Fruit fly (Drosophila melanogaster) whole organism, wandering third instar larva: ENCODE results near the gene MAPk-Ak2.

Experiments used
- Abd-B ChIP-seq: fragments of >200 bp; optimal IDR thresholded peaks from 2 replicates; lab custom pipeline; 2017; ENCODE audit warnings: missing biosample characterization, missing genetic modification characterization
- CG32264 ChIP-seq: fragments of 200-800 bp; sonication (Bioruptor generic); optimal IDR thresholded peaks from 2 replicates; lab custom pipeline; 2016; ENCODE audit warnings: missing biosample characterization, missing genetic modification characterization
- CG9705 ChIP-seq: fragments of 200-800 bp; sonication (Bioruptor generic); optimal IDR thresholded peaks from 2 replicates; lab custom pipeline; 2018; ENCODE audit warnings: missing biosample characterization, mild to moderate bottlenecking, missing genetic modification characterization
- CrebA ChIP-seq: fragments of 200-800 bp; sonication (Bioruptor generic); optimal IDR thresholded peaks from 2 replicates; lab custom pipeline; 2016; ENCODE audit warnings: missing biosample characterization, mild to moderate bottlenecking, missing genetic modification characterization, borderline replicate concordance
- Dfd ChIP-seq: fragments of >200 bp; optimal IDR thresholded peaks from 2 replicates; lab custom pipeline; 2017; ENCODE audit warnings: missing biosample characterization, missing genetic modification characterization
- Dif ChIP-seq: fragments of 200-275, 200-300 bp; sonication (Bioruptor generic); optimal IDR thresholded peaks from 2 replicates; lab custom pipeline; 2018; ENCODE audit warnings: missing biosample characterization, missing genetic modification characterization; ENCODE audit not compliant: partially characterized antibody
- GATAd ChIP-seq: sonication (Bioruptor generic); optimal IDR thresholded peaks from 2 replicates; lab custom pipeline; 2016; ENCODE audit warnings: missing biosample characterization, missing genetic modification characterization
- HLH106 ChIP-seq: fragments of 200-800 bp; optimal IDR thresholded peaks from 3 replicates; lab custom pipeline; 2019; ENCODE audit warnings: missing biosample characterization, mild to moderate bottlenecking, missing genetic modification characterization, moderate library complexity
- Hnf4 ChIP-seq: fragments of 200-800 bp; sonication (Bioruptor generic); optimal IDR thresholded peaks from 2 replicates; lab custom pipeline; 2016; ENCODE audit warnings: missing biosample characterization, mild to moderate bottlenecking, missing genetic modification characterization
- Hr78 ChIP-seq: fragments of >200 bp; optimal IDR thresholded peaks from 2 replicates; lab custom pipeline; 2017; ENCODE audit warnings: missing biosample characterization, missing genetic modification characterization
- Hr83 ChIP-seq: fragments of 200-300 bp; sonication (Bioruptor generic); optimal IDR thresholded peaks from 2 replicates; lab custom pipeline; 2016; ENCODE audit warnings: missing biosample characterization, mild to moderate bottlenecking, missing genetic modification characterization, moderate library complexity; ENCODE audit not compliant: poor library complexity, severe bottlenecking
- Jra ChIP-seq: sonication (Bioruptor generic); optimal IDR thresholded peaks from 2 replicates; lab custom pipeline; 2016; ENCODE audit warnings: missing biosample characterization, missing genetic modification characterization
- Mio ChIP-seq: sonication (Bioruptor generic); optimal IDR thresholded peaks from 2 replicates; lab custom pipeline; 2016; ENCODE audit warnings: missing biosample characterization, missing genetic modification characterization
- Myc ChIP-seq: fragments of >200 bp; optimal IDR thresholded peaks from 2 replicates; lab custom pipeline; 2017
- N ChIP-seq: fragments of >200 bp; optimal IDR thresholded peaks from 2 replicates; lab custom pipeline; 2018; ENCODE audit warnings: missing biosample characterization, missing external identifiers, missing genetic modification characterization
- OdsH ChIP-seq: fragments of 200-800 bp; sonication (Bioruptor generic); optimal IDR thresholded peaks from 2 replicates; lab custom pipeline; 2016; ENCODE audit warnings: missing biosample characterization, mild to moderate bottlenecking, missing genetic modification characterization
- Rel ChIP-seq, 2 experiments: fragments of 200-800 bp; sonication (Bioruptor generic) in 1 of 2; optimal IDR thresholded peaks; 2 replicates in 1 of 2; 3 replicates in 1 of 2; lab custom pipeline; 2016 to 2019; ENCODE audit warnings: mild to moderate bottlenecking in 2 of 2, missing biosample characterization in 2 of 2, missing genetic modification characterization in 2 of 2, moderate library complexity in 1 of 2
- Sp1 ChIP-seq: fragments of 200-800 bp; sonication (Bioruptor generic); optimal IDR thresholded peaks from 3 replicates; lab custom pipeline; 2019; ENCODE audit warnings: missing biosample characterization, mild to moderate bottlenecking, missing genetic modification characterization, moderate library complexity
- Vsx2 ChIP-seq: fragments of 200-300, 225-300 bp; sonication (Bioruptor generic); optimal IDR thresholded peaks from 2 replicates; lab custom pipeline; 2018; ENCODE audit warnings: missing biosample characterization, missing genetic modification characterization; ENCODE audit not compliant: partially characterized antibody
- br ChIP-seq: fragments of 200-800 bp; sonication (Bioruptor generic); optimal IDR thresholded peaks from 2 replicates; lab custom pipeline; 2016; ENCODE audit warnings: missing biosample characterization, missing genetic modification characterization
- brk ChIP-seq: fragments of 200-800 bp; sonication (Bioruptor generic); optimal IDR thresholded peaks from 2 replicates; lab custom pipeline; 2016; ENCODE audit warnings: missing biosample characterization, mild to moderate bottlenecking, missing genetic modification characterization
- dl ChIP-seq, 2 experiments: fragments of 175-275, 200-275 bp in 1 of 2; fragments of 200-275 bp in 1 of 2; sonication (Bioruptor generic); optimal IDR thresholded peaks; lab custom pipeline; 2018; ENCODE audit warnings: mild to moderate bottlenecking in 2 of 2, missing biosample characterization in 2 of 2, missing genetic modification characterization in 2 of 2, moderate library complexity in 2 of 2; ENCODE audit not compliant: partially characterized antibody in 2 of 2, insufficient read depth in 1 of 2
- dmrt93B ChIP-seq: fragments of 200-800 bp; sonication (Bioruptor generic); optimal IDR thresholded peaks from 2 replicates; lab custom pipeline; 2018; ENCODE audit warnings: missing biosample characterization, mild to moderate bottlenecking, missing genetic modification characterization
- dsf ChIP-seq: sonication (Bioruptor generic); optimal IDR thresholded peaks from 2 replicates; lab custom pipeline; 2016; ENCODE audit warnings: missing biosample characterization, missing genetic modification characterization, borderline replicate concordance
- ey ChIP-seq: fragments of 200-800 bp; sonication (Bioruptor generic); optimal IDR thresholded peaks from 2 replicates; lab custom pipeline; 2016; ENCODE audit warnings: missing biosample characterization, missing genetic modification characterization
- foxo ChIP-seq, 2 experiments: fragments of 200-800 bp; sonication (Bioruptor generic); optimal IDR thresholded peaks; 2 replicates in 1 of 2; 3 replicates in 1 of 2; lab custom pipeline; 2016 to 2017; ENCODE audit warnings: missing biosample characterization in 2 of 2, missing genetic modification characterization in 2 of 2
- fru ChIP-seq: fragments of 200-800 bp; sonication (Bioruptor generic); optimal IDR thresholded peaks from 3 replicates; lab custom pipeline; 2016; ENCODE audit warnings: missing biosample characterization, mild to moderate bottlenecking, missing genetic modification characterization
- h ChIP-seq: fragments of 200-800 bp; sonication (Bioruptor generic); optimal IDR thresholded peaks from 3 replicates; lab custom pipeline; 2016; ENCODE audit warnings: missing biosample characterization, mild to moderate bottlenecking, missing genetic modification characterization
- jim ChIP-seq: fragments of 175-275, 200-325 bp; sonication (Bioruptor generic); optimal IDR thresholded peaks from 2 replicates; lab custom pipeline; 2016; ENCODE audit warnings: missing biosample characterization, mild to moderate bottlenecking, missing genetic modification characterization
- lola ChIP-seq: fragments of >200 bp; optimal IDR thresholded peaks from 2 replicates; lab custom pipeline; 2017; ENCODE audit warnings: missing biosample characterization, missing genetic modification characterization
- pan ChIP-seq: fragments of >200 bp; optimal IDR thresholded peaks from 2 replicates; lab custom pipeline; 2017
- psq ChIP-seq: fragments of 200-800 bp; sonication (Bioruptor generic); optimal IDR thresholded peaks from 3 replicates; lab custom pipeline; 2017; ENCODE audit warnings: missing biosample characterization, mild to moderate bottlenecking, missing genetic modification characterization, moderate library complexity
- rgr ChIP-seq: fragments of 200-800 bp; sonication (Bioruptor generic); optimal IDR thresholded peaks from 3 replicates; lab custom pipeline; 2016; ENCODE audit warnings: missing biosample characterization, mild to moderate bottlenecking, missing genetic modification characterization
- sage ChIP-seq: fragments of 200-800 bp; sonication (Bioruptor generic); optimal IDR thresholded peaks from 2 replicates; lab custom pipeline; 2016; ENCODE audit warnings: missing biosample characterization, mild to moderate bottlenecking, missing genetic modification characterization
- sv ChIP-seq: fragments of 200-800 bp; sonication (Bioruptor generic); optimal IDR thresholded peaks from 3 replicates; lab custom pipeline; 2016; ENCODE audit warnings: missing biosample characterization, missing genetic modification characterization
- tai ChIP-seq: sonication (Bioruptor generic); optimal IDR thresholded peaks from 2 replicates; lab custom pipeline; 2016; ENCODE audit warnings: missing biosample characterization, missing genetic modification characterization
- usp ChIP-seq: fragments of >200 bp; optimal IDR thresholded peaks from 2 replicates; lab custom pipeline; 2017; ENCODE audit warnings: missing biosample characterization, missing genetic modification characterization
- woc ChIP-seq: sonication (Bioruptor generic); optimal IDR thresholded peaks from 2 replicates; lab custom pipeline; 2016; ENCODE audit warnings: missing biosample characterization, mild to moderate bottlenecking, missing genetic modification characterization

The MAPk-Ak2 gene

dm6 chrX:5764001-5764892 lies at the start of gene MAPk-Ak2, which contains the start of gene CG42699:
Gene MAPk-Ak2 (minus strand): TSS chrX:5764203.
Gene CG42699 (plus strand): TSS chrX:5764553.
- no peak for TF ChIP-seq Dfd (GFP tag; lab: Kevin White, UChicago)
- TF ChIP-seq woc (GFP tag; lab: Kevin White, UChicago): peak; percentile 4
- peak; percentile 74 for TF ChIP-seq rgr (GFP tag; lab: Kevin White, UChicago)
- TF ChIP-seq CrebA: no peak
- no peak for TF ChIP-seq tai (GFP tag; lab: Kevin White, UChicago)
- no peak for TF ChIP-seq brk (GFP tag; lab: Kevin White, UChicago)
- TF ChIP-seq CG9705: peak; percentile 63
- no peak for TF ChIP-seq dl (GFP tag; optimal IDR thresholded peaks at IDR 0.05; lab: Kevin White, UChicago; ENCODE audit: insufficient read depth in 1 of 2, partially characterized antibody in 2 of 2)
- TF ChIP-seq Rel (GFP tag; optimal IDR thresholded peaks at IDR 0.05; lab: Kevin White, UChicago): no peak
- TF ChIP-seq Rel (tag; optimal IDR thresholded peaks at IDR 0.05; lab: Kevin White, UChicago): peak; percentile 76
- TF ChIP-seq dsf (GFP tag; lab: Kevin White, UChicago): peak; percentile 52
- TF ChIP-seq HLH106 (tag; lab: Kevin White, UChicago): peak; percentile 35
- peak in 1 of 2 experiments; percentile 64 for TF ChIP-seq foxo (GFP tag; optimal IDR thresholded peaks at IDR 0.05; lab: Kevin White, UChicago)
- TF ChIP-seq dmrt93B (GFP tag; lab: Kevin White, UChicago): peak; percentile 47
- no peak for TF ChIP-seq Hr78 (GFP tag; lab: Kevin White, UChicago)
- no peak for TF ChIP-seq usp (GFP tag; lab: Kevin White, UChicago)
- peak; percentile 70 for TF ChIP-seq Hnf4 (GFP tag; lab: Kevin White, UChicago)
- no peak for TF ChIP-seq Dif (GFP tag; lab: Kevin White, UChicago)
- peak; percentile 42 for TF ChIP-seq ey (GFP tag; lab: Kevin White, UChicago)
- peak; percentile 4 for TF ChIP-seq sv
- TF ChIP-seq fru (GFP tag; lab: Kevin White, UChicago): peak; percentile 65
- peak; percentile 88 for TF ChIP-seq Jra (GFP tag; lab: Kevin White, UChicago)
- no peak for TF ChIP-seq Mio (GFP tag; lab: Kevin White, UChicago)
- TF ChIP-seq pan (lab: Kevin White, UChicago): no peak
- peak; percentile 71 for TF ChIP-seq Sp1 (GFP tag; lab: Kevin White, UChicago)
- TF ChIP-seq lola (GFP tag; lab: Kevin White, UChicago): no peak
- peak; percentile 85 for TF ChIP-seq br (GFP tag; lab: Kevin White, UChicago)
- TF ChIP-seq h (GFP tag; lab: Kevin White, UChicago): peak; percentile 83
- TF ChIP-seq psq (GFP tag; lab: Kevin White, UChicago): peak; percentile 54
- no peak for TF ChIP-seq Abd-B (GFP tag; lab: Kevin White, UChicago)
- TF ChIP-seq OdsH (GFP tag; lab: Kevin White, UChicago): peak; percentile 44
- peak; percentile 58 for TF ChIP-seq GATAd (GFP tag; lab: Kevin White, UChicago)
- no peak for TF ChIP-seq Myc (lab: Kevin White, UChicago)
- peak; percentile 96 for TF ChIP-seq Hr83
- TF ChIP-seq CG32264 (GFP tag; lab: Kevin White, UChicago): peak; percentile 30
- no peak for TF ChIP-seq N (GFP tag; lab: Kevin White, UChicago)
- TF ChIP-seq sage: no peak
- no peak for TF ChIP-seq Vsx2
- TF ChIP-seq jim (GFP tag; lab: Kevin White, UChicago): peak; percentile 72

DNA sequence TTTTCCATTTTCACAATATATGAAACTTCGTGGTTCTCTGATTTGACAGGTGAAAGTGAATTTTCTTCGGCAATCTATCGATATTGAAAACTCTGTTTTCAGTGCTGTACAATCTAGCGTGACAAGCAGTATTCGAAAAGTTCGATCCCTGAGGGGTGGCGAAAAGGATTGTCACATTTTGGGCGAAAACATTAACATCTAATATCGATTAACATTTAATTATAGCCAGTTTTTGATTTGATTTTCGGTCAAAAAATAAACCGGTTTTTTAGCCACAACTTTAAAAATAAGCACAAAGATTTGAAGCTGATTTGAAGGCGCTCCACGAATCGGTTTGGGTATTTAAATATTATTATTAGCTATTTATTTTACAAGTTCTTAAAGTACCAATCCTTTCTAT lies 48.9 kb upstream of the MAPk-Ak2 start, which contains the start of gene CG44329:
CG44329 (minus strand) TSS at position 101 of the 400 bp plus-strand sequence.
- no peak for TF ChIP-seq dsf (GFP tag; lab: Kevin White, UChicago)
- no peak for TF ChIP-seq CG32264 (GFP tag; lab: Kevin White, UChicago)
- TF ChIP-seq fru (GFP tag; lab: Kevin White, UChicago): no peak
- no peak for TF ChIP-seq sage
- TF ChIP-seq dl (GFP tag; optimal IDR thresholded peaks at IDR 0.05; lab: Kevin White, UChicago; ENCODE audit: insufficient read depth in 1 of 2, partially characterized antibody in 2 of 2): no peak
- no peak for TF ChIP-seq brk (GFP tag; lab: Kevin White, UChicago)
- no peak for TF ChIP-seq dmrt93B (GFP tag; lab: Kevin White, UChicago)
- no peak for TF ChIP-seq rgr (GFP tag; lab: Kevin White, UChicago)
- TF ChIP-seq Jra (GFP tag; lab: Kevin White, UChicago): no peak
- TF ChIP-seq Hr78 (GFP tag; lab: Kevin White, UChicago): no peak
- no peak for TF ChIP-seq CG9705
